Fruit fly (Drosophila melanogaster): Measurements from ENCODE around the gene CG17597.

Gene CG17597

dm6 chr2L:18857635-18858059, 26.7 kb upstream of the CG17597 start (continued):
- TF ChIP-seq CG1792 (GFP tag; optimal IDR thresholded peaks at IDR 0.05) (peak; percentile 60), CG11085 (GFP tag; IDR thresholded peaks at IDR 0.05) (peak; percentile 83), CG8290 (GFP tag; optimal IDR thresholded peaks at IDR 0.05) (peak; percentile 50), CG8290 (tag; optimal IDR thresholded peaks at IDR 0.05) (peak; percentile 80 to 92), repo (GFP tag; optimal IDR thresholded peaks at IDR 0.05) (peak; percentile 64), Nf-YB (GFP tag; optimal IDR thresholded peaks at IDR 0.05) (peak; percentile 69), CG12071 (GFP tag; optimal IDR thresholded peaks at IDR 0.05) (peak; percentile 88), pum (GFP tag; optimal IDR thresholded peaks at IDR 0.05) (peak; percentile 69), Rfx (GFP tag; IDR thresholded peaks at IDR 0.05) (peak; percentile 91), CG17612 (GFP tag; IDR thresholded peaks at IDR 0.05) (peak; percentile 72), trem (tag; optimal IDR thresholded peaks at IDR 0.05) (peak; percentile 80), slou (GFP tag; optimal IDR thresholded peaks at IDR 0.05) (peak; percentile 63), CG16779 (GFP tag; IDR thresholded peaks at IDR 0.05) (peak; percentile 87), CG8089 (GFP tag; optimal IDR thresholded peaks at IDR 0.05) (peak; percentile 73), corto (GFP tag; optimal IDR thresholded peaks at IDR 0.05) (peak; percentile 94), CG3838 (GFP tag; optimal IDR thresholded peaks at IDR 0.05) (peak; percentile 83), CG34224 (GFP tag; IDR thresholded peaks at IDR 0.05; ENCODE audit: partially characterized antibody) (no peak), Nf-YA (GFP tag; IDR thresholded peaks at IDR 0.05) (peak; percentile 91), sc (optimal IDR thresholded peaks at IDR 0.05) (no peak), sc (GFP tag; optimal IDR thresholded peaks at IDR 0.05) (peak; percentile 78), CG10431 (GFP tag; optimal IDR thresholded peaks at IDR 0.05) (peak; percentile 77), CG5953 (GFP tag; IDR thresholded peaks at IDR 0.05) (peak; percentile 71), Usf (GFP tag; optimal IDR thresholded peaks at IDR 0.05) (peak; percentile 80), Xbp1 (GFP tag; optimal IDR thresholded peaks at IDR 0.05) (peak; percentile 94), Mad (GFP tag; optimal IDR thresholded peaks at IDR 0.05) (peak; percentile 84), CG10462 (GFP tag; optimal IDR thresholded peaks at IDR 0.05) (peak; percentile 85), schlank (tag; optimal IDR thresholded peaks at IDR 0.05) (peak; percentile 78), Dip3 (GFP tag; optimal IDR thresholded peaks at IDR 0.05) (peak; percentile 92), CG14441 (GFP tag; IDR thresholded peaks at IDR 0.05) (peak; percentile 93), CTCF (GFP tag; optimal IDR thresholded peaks at IDR 0.05) (peak; percentile 40), HmgD (GFP tag; optimal IDR thresholded peaks at IDR 0.05) (peak; percentile 48), CG2199 (GFP tag; IDR thresholded peaks at IDR 0.05) (peak; percentile 89), scrt (GFP tag; optimal IDR thresholded peaks at IDR 0.05) (peak; percentile 82), CG13296 (GFP tag; optimal IDR thresholded peaks at IDR 0.05) (peak; percentile 93), CG16815 (GFP tag; optimal IDR thresholded peaks at IDR 0.05) (peak; percentile 80), CG6689 (GFP tag; IDR thresholded peaks at IDR 0.05) (peak; percentile 92), Adf1 (GFP tag; IDR thresholded peaks at IDR 0.05) (peak; percentile 64), CG3281 (GFP tag; optimal IDR thresholded peaks at IDR 0.05) (peak; percentile 92), CG3163 (GFP tag; optimal IDR thresholded peaks at IDR 0.05) (peak; percentile 66), CG32532 (GFP tag; IDR thresholded peaks at IDR 0.05) (peak; percentile 95), Hsf (GFP tag; optimal IDR thresholded peaks at IDR 0.05) (peak; percentile 95), BtbVII (GFP tag; optimal IDR thresholded peaks at IDR 0.05) (peak; percentile 88), CG8765 (GFP tag; IDR thresholded peaks at IDR 0.05) (peak; percentile 76), Lhr (GFP tag; optimal IDR thresholded peaks at IDR 0.05) (peak; percentile 74), CG9727 (GFP tag; optimal IDR thresholded peaks at IDR 0.05) (peak; percentile 69), Awh (GFP tag; IDR thresholded peaks at IDR 0.05) (peak; percentile 93), jumu (GFP tag; optimal IDR thresholded peaks at IDR 0.05) (peak; percentile 68), tup (GFP tag; optimal IDR thresholded peaks at IDR 0.05) (peak; percentile 95), crol (GFP tag; IDR thresholded peaks at IDR 0.05) (no peak; the same call in 1 of the 2 replicates), D (optimal IDR thresholded peaks at IDR 0.05) (no peak), D (GFP tag; optimal IDR thresholded peaks at IDR 0.05) (peak; percentile 82), CG13624 (GFP tag; optimal IDR thresholded peaks at IDR 0.05) (peak; percentile 72), CG17328 (GFP tag; IDR thresholded peaks at IDR 0.05) (peak; percentile 90), btn (GFP tag; optimal IDR thresholded peaks at IDR 0.05) (peak; percentile 30)

Data from whole organism, embryonic.